Fruit fly (Drosophila melanogaster) whole organism, embryonic: ENCODE results near the gene Targ1.

Experiments
- ATbp ChIP-seq: fragments of 200-800 bp; sonication (Bioruptor generic); optimal IDR thresholded peaks from 2 replicates; lab custom pipeline; 2017; ENCODE audit warnings: missing biosample characterization, mild to moderate bottlenecking, missing genetic modification characterization, missing genetic modification reagents
- B-H1 ChIP-seq: fragments of 200-800 bp; sonication (Bioruptor generic); IDR thresholded peaks from 3 replicates; pipeline ENCODE4 v1.3.6; 2022; ENCODE audit warnings: missing biosample characterization, missing genetic modification characterization
- Bgb ChIP-seq: fragments of 200-800 bp; sonication (Bioruptor generic); IDR thresholded peaks from 2 replicates; pipeline ENCODE4 v1.3.6; 2022; ENCODE audit warnings: missing biosample characterization, missing genetic modification characterization; ENCODE audit not compliant: partially characterized antibody
- CG10979 ChIP-seq: fragments of 200-800 bp; sonication (Bioruptor generic); optimal IDR thresholded peaks from 2 replicates; lab custom pipeline; 2018; ENCODE audit warnings: missing biosample characterization, mild to moderate bottlenecking, missing genetic modification characterization, moderate library complexity
- CG12769 ChIP-seq: fragments of 200-800 bp; sonication (Bioruptor generic); optimal IDR thresholded peaks from 2 replicates; lab custom pipeline; 2019; ENCODE audit warnings: missing biosample characterization, mild to moderate bottlenecking, missing genetic modification characterization, moderate library complexity
- CG14014 ChIP-seq: fragments of 200-800 bp; sonication (Bioruptor generic); IDR thresholded peaks from 2 replicates; pipeline ENCODE4 v1.3.6; 2022; ENCODE audit warnings: missing biosample characterization, missing genetic modification characterization
- CG15514 ChIP-seq: fragments of 200-800 bp; sonication (Bioruptor generic); optimal IDR thresholded peaks from 3 replicates; lab custom pipeline; 2017; ENCODE audit warnings: missing biosample characterization, missing genetic modification characterization, mild to moderate bottlenecking, moderate library complexity, missing genetic modification reagents
- CG1647 ChIP-seq: fragments of 200-800 bp; sonication (Bioruptor generic); optimal IDR thresholded peaks from 3 replicates; lab custom pipeline; 2016; ENCODE audit warnings: missing biosample characterization, missing genetic modification characterization
- CG2889 ChIP-seq: fragments of 200-800 bp; sonication (Bioruptor generic); IDR thresholded peaks from 3 replicates; pipeline ENCODE4 v1.3.6; 2022; ENCODE audit warnings: missing biosample characterization, missing genetic modification characterization
- CG3726 ChIP-seq: fragments of 200-800 bp; sonication (Bioruptor generic); IDR thresholded peaks from 3 replicates; pipeline ENCODE4, ENCODE4 v1.3.6; 2022; ENCODE audit warnings: missing biosample characterization, missing genetic modification characterization
- CG3847 ChIP-seq: fragments of 200-800 bp; sonication (Bioruptor generic); IDR thresholded peaks from 2 replicates; pipeline ENCODE4 v1.3.6; 2022; ENCODE audit warnings: missing biosample characterization, missing genetic modification characterization
- CG4730 ChIP-seq: fragments of 200-800 bp; sonication (Bioruptor generic); IDR thresholded peaks from 2 replicates; pipeline ENCODE4 v1.3.6; 2022; ENCODE audit warnings: missing biosample characterization, missing genetic modification characterization
- CG6254 ChIP-seq: fragments of 200-800 bp; sonication (Bioruptor generic); optimal IDR thresholded peaks from 3 replicates; lab custom pipeline; 2017; ENCODE audit warnings: mild to moderate bottlenecking, missing biosample characterization, missing genetic modification reagents, missing genetic modification characterization
- CkIIα-i1 ChIP-seq: fragments of 200-800 bp; sonication (Bioruptor generic); IDR thresholded peaks from 2 replicates; pipeline ENCODE4 v1.3.6; 2022; ENCODE audit warnings: missing biosample characterization, missing genetic modification characterization
- CoRest ChIP-seq: fragments of 200-800 bp; sonication (Bioruptor generic); optimal IDR thresholded peaks from 3 replicates; lab custom pipeline; 2018; ENCODE audit warnings: missing biosample characterization, mild to moderate bottlenecking, missing genetic modification characterization, moderate library complexity
- Drgx ChIP-seq: fragments of 200-800 bp; sonication (Bioruptor generic); IDR thresholded peaks from 2 replicates; pipeline ENCODE4 v1.3.6; 2022; ENCODE audit warnings: missing biosample characterization, missing genetic modification characterization
- Ets65A ChIP-seq: fragments of 200-800 bp; sonication (Bioruptor generic); peaks from one replicate; lab custom pipeline; 2016; ENCODE audit warnings: missing biosample characterization, missing genetic modification characterization
- H2.0 ChIP-seq: fragments of 200-800 bp; sonication (Bioruptor generic); IDR thresholded peaks from 2 replicates; pipeline ENCODE4 v1.3.6; 2022; ENCODE audit warnings: missing biosample characterization, missing genetic modification characterization
- Hmr ChIP-seq: fragments of 200-800 bp; sonication (Bioruptor generic); optimal IDR thresholded peaks from 3 replicates; lab custom pipeline; 2017; ENCODE audit warnings: mild to moderate bottlenecking, missing biosample characterization, missing genetic modification reagents, missing genetic modification characterization
- NfI ChIP-seq: fragments of 200-800 bp; sonication (Bioruptor generic); optimal IDR thresholded peaks from 3 replicates; lab custom pipeline; 2018; ENCODE audit warnings: missing biosample characterization, mild to moderate bottlenecking, missing genetic modification characterization, moderate library complexity
- Sry-δ ChIP-seq: fragments of 200-800 bp; sonication (Bioruptor generic); optimal IDR thresholded peaks from 2 replicates; lab custom pipeline; 2016; ENCODE audit warnings: missing biosample characterization, missing genetic modification characterization
- Ssrp ChIP-seq: fragments of 200-800 bp; sonication (Bioruptor generic); optimal IDR thresholded peaks from 2 replicates; lab custom pipeline; 2018; ENCODE audit warnings: missing biosample characterization, mild to moderate bottlenecking, missing genetic modification characterization, moderate library complexity
- Trl ChIP-seq, 3 experiments: fragments of >200 bp in 2 of 3; fragments of 200-800 bp in 1 of 3; sonication (Bioruptor generic) in 1 of 3; optimal IDR thresholded peaks; 2 replicates in 1 of 3; 3 replicates in 2 of 3; lab custom pipeline; 2016 to 2017; ENCODE audit warnings: missing biosample characterization in 1 of 3, missing genetic modification characterization in 1 of 3
- abd-A ChIP-seq: fragments of 200-800 bp; sonication (Bioruptor generic); optimal IDR thresholded peaks from 3 replicates; lab custom pipeline; 2019; ENCODE audit warnings: missing biosample characterization, mild to moderate bottlenecking, missing genetic modification characterization, moderate library complexity
- aop ChIP-seq: fragments of 200-800 bp; sonication (Bioruptor generic); IDR thresholded peaks from 2 replicates; pipeline ENCODE4 v1.3.6; 2022; ENCODE audit warnings: missing biosample characterization, missing genetic modification characterization
- bsh ChIP-seq, 2 experiments: fragments of 200-800 bp; sonication (Bioruptor generic); optimal IDR thresholded peaks; 2 replicates each; lab custom pipeline; 2017 to 2018; ENCODE audit warnings: mild to moderate bottlenecking in 2 of 2, missing biosample characterization in 2 of 2, missing genetic modification characterization in 2 of 2, moderate library complexity in 1 of 2
- cg ChIP-seq: fragments of 200-800 bp; sonication (Bioruptor generic); optimal IDR thresholded peaks from 3 replicates; lab custom pipeline; 2019; ENCODE audit warnings: missing biosample characterization, mild to moderate bottlenecking, missing genetic modification characterization, moderate library complexity
- crol ChIP-seq: fragments of 200-800 bp; sonication (Bioruptor generic); IDR thresholded peaks from 2 replicates; pipeline ENCODE4 v1.3.6; 2022; ENCODE audit warnings: missing biosample characterization, missing genetic modification characterization
- cwo ChIP-seq: fragments of 200-800 bp; sonication (Bioruptor generic); optimal IDR thresholded peaks from 3 replicates; lab custom pipeline; 2017; ENCODE audit warnings: missing biosample characterization, missing genetic modification characterization, mild to moderate bottlenecking, moderate library complexity, missing genetic modification reagents
- dati ChIP-seq: fragments of 200-800 bp; sonication (Bioruptor generic); IDR thresholded peaks from 2 replicates; pipeline ENCODE4 v1.3.6; 2022; ENCODE audit warnings: missing biosample characterization, missing genetic modification characterization
- ems ChIP-seq: fragments of 200-800 bp; sonication (Bioruptor generic); optimal IDR thresholded peaks from 3 replicates; lab custom pipeline; 2016; ENCODE audit warnings: missing biosample characterization, missing genetic modification characterization
- ftz-f1 ChIP-seq: fragments of 200-800 bp; sonication (Bioruptor generic); optimal IDR thresholded peaks from 2 replicates; lab custom pipeline; 2016; ENCODE audit warnings: missing biosample characterization, missing genetic modification characterization
- gcm2 ChIP-seq: fragments of 200-800 bp; sonication (Bioruptor generic); optimal IDR thresholded peaks from 2 replicates; lab custom pipeline; 2016; ENCODE audit warnings: missing biosample characterization, missing genetic modification characterization
- gsb ChIP-seq: fragments of 200-800 bp; sonication (Bioruptor generic); IDR thresholded peaks from 2 replicates; pipeline ENCODE4 v1.3.6; 2022; ENCODE audit warnings: missing biosample characterization, missing genetic modification characterization
- gsb-n ChIP-seq: fragments of 200-800 bp; sonication (Bioruptor generic); optimal IDR thresholded peaks from 3 replicates; lab custom pipeline; 2018; ENCODE audit warnings: missing biosample characterization, mild to moderate bottlenecking, missing genetic modification characterization
- hb ChIP-seq: fragments of 200-800 bp; sonication (Bioruptor generic); IDR thresholded peaks from 3 replicates; pipeline ENCODE4 v1.3.6; 2022; ENCODE audit warnings: missing biosample characterization, missing genetic modification characterization; ENCODE audit not compliant: partially characterized antibody
- schlank ChIP-seq: fragments of 200-800 bp; sonication (Bioruptor generic); optimal IDR thresholded peaks from 2 replicates; lab custom pipeline; 2018; ENCODE audit warnings: missing biosample characterization, mild to moderate bottlenecking, missing genetic modification characterization
- so ChIP-seq: fragments of 200-800 bp; sonication (Bioruptor generic); IDR thresholded peaks from 3 replicates; pipeline ENCODE4 v1.3.6; 2022; ENCODE audit warnings: missing biosample characterization, missing genetic modification characterization
- tio ChIP-seq: fragments of 200-800 bp; sonication (Bioruptor generic); optimal IDR thresholded peaks from 2 replicates; lab custom pipeline; 2017; ENCODE audit warnings: missing biosample characterization, missing genetic modification characterization, inconsistent platforms
- z ChIP-seq: fragments of 200-800 bp; sonication (Bioruptor generic); IDR thresholded peaks from 3 replicates; pipeline ENCODE4 v1.3.6; 2022; ENCODE audit warnings: missing biosample characterization, missing genetic modification characterization

Gene Targ1

DNA sequence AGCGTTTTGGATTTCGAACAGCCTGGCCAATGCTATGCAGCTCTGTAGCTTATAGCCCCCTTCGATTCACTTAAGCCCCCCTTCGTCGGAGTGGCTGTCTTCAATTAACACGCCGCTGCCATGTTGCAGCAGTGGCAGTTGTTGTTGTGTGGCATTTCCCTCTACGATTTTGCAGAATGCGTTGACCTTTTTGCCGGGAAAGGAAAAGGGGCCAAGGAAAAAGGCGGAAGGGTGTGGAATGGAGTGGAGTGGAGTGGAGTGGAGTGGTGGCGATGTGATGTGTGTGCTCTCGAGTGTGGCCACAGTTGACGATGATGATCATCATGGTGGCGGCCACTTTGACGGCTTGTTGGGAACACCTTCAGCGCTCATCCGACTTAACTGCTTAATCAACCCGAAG is 35.7 kb upstream of the Targ1 start:
- TF ChIP-seq Ets65A (GFP tag; lab: Kevin White, UChicago) (peak; percentile 59), CG14014 (GFP tag; lab: Robert Waterston, UW) (no peak), gsb-n (tag; lab: Kevin White, UChicago) (no peak), Drgx (GFP tag; lab: Robert Waterston, UW) (0 out of 2 replicates have a peak, but pooled peaks have one; percentile 9)

DNA sequence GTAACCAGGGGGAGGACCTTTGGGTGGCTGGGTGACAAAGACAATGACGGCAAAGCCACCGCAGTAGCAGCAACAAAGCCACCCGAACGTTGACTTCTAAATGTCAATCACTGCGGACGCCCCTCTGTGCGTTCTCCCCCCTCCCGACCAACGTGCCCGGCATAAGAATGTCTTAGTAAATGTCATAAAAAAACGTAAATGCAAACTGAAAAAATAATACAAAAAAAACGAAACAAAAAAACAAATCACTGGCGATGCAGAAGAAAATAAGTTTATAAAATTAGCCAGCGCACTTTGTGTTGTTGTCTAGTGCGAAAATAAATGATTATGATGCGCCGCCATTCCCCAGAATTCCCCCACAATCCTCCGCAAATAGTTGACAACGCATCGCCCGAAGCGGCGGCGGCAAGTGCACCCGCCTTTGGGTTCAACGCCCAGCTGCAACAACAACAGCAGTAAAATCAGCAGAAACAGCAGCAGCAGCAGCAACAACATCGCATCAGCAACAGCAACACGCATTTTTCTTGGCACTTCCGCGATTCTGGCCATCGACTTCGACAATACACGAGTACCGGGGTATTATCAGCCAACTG is 34.4 kb upstream of the Targ1 start:
- TF ChIP-seq aop (no peak), Ets65A (GFP tag; lab: Kevin White, UChicago) (peak; percentile 14), bsh (GFP tag; optimal IDR thresholded peaks at IDR 0.05; lab: Kevin White, UChicago) (peak in 1 of 2 experiments; percentile 86), Drgx (GFP tag; lab: Robert Waterston, UW) (peak; percentile 78), CG4730 (0 out of 2 replicates have a peak, but pooled peaks have one; percentile 7)

DNA sequence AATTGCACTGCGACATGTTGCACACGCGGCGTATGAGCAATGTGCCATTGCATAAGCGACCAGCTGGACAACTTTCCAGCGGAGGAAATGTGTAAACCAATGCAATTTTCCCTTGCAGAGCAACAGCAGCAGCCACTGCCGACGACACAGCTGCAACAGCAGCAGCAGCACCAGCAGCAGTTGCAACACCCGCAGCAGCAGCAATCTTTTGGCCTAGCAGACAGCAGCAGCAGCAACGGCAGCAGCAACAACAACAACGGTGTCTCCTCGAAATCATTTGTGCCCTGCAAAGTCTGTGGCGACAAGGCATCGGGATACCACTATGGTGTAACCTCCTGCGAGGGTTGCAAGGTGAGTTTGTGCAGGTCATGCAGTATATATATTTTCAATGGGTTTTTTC is 28.1 kb upstream of the Targ1 start:
- TF ChIP-seq CG1647 (GFP tag; lab: Kevin White, UChicago) (no peak), hb (GFP tag; lab: Robert Waterston, UW) (no peak), CG3847 (0 out of 2 replicates have a peak, but pooled peaks have one; percentile 13)
- TF ChIP-seq, all 482 proteins: peak for 1

DNA sequence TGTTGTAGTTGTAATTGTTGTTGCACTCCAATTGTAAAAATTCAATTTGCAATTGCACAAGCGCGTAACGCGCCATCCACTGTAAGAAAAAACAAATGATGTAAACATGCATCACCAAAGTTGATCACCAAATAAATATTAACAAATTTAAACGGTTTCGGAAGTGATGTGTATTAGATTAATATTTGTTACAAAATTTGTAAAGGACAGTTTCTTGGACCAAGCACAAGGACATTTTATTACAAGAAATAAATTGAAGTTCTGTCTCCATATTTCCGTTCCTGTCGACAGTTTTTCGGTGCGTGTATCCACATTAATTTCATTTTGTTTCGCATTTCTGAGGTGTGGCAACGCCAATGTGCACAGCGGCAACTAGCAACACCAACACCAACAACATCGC is 27.1 kb upstream of the Targ1 start:
- TF ChIP-seq Drgx (GFP tag; lab: Robert Waterston, UW): peak; percentile 76
- TF ChIP-seq NfI (GFP tag; lab: Kevin White, UChicago): no peak
- no peak for TF ChIP-seq so (GFP tag; lab: Robert Waterston, UW)
- no peak for TF ChIP-seq CoRest
- TF ChIP-seq abd-A (tag; lab: Kevin White, UChicago): no peak
- TF ChIP-seq bsh (GFP tag; optimal IDR thresholded peaks at IDR 0.05; lab: Kevin White, UChicago): peak in 1 of 2 experiments; percentile 10

DNA sequence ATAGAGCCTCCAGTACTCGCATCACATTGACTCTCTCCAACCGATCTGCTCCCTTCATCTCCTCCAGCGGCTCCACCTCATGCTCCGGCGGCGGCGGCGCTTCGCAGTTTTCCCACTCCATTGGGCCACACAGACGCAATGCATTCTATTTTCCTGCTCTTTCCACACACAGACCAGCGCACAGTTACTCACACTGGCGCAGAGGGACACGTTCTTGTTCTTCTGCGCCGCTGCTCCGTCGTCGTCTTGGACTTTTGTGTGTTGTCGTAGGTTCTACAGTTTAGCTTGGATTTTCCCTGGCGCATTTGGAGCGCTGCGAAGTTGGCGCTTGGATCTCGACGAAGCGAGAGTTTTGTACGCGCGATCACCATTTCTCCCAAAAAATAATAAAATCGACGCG is 23.6 kb upstream of the Targ1 start, which contains the start of gene Eip78C:
Eip78C (plus strand) TSS at position 301 of the 400 bp plus-strand sequence.
- TF ChIP-seq H2.0 (GFP tag; lab: Robert Waterston, UW) (no peak), Sry-δ (no peak), CG10979 (no peak), gcm2 (GFP tag; lab: Kevin White, UChicago) (no peak), CG3847 (no peak), ems (GFP tag; lab: Kevin White, UChicago) (no peak), cg (GFP tag; lab: Kevin White, UChicago) (peak; percentile 30), CG6254 (GFP tag; lab: Kevin White, UChicago) (no peak), Trl (optimal IDR thresholded peaks at IDR 0.05; lab: Kevin White, UChicago) (peak in 1 of 2 experiments; percentile 11), Trl (GFP tag; optimal IDR thresholded peaks at IDR 0.05; lab: Kevin White, UChicago) (no peak), CkIIα-i1 (GFP tag; lab: Robert Waterston, UW) (no peak), gsb (0 out of 2 replicates have a peak, but pooled peaks have one; percentile 12)

DNA sequence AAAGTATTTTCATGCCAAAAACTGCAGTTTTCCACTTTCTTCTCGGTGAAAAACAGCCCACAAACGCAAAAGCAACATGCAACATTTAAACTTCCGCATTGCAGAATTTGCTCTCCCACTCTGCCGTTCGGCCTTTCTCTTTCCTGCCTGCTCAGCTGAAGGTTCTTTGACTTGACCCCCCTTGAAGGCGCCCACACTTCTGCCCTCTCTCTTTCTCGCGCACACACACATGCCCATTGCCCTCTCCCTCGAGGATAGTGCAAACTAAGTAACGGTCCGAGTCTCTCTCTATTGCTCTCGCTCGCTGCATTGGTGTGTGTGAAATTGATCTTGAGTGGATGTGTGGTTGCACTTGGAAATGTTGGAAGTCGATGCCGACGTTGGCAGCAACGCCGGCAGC is 23.0 kb upstream of the Targ1 start:
- TF ChIP-seq CG12769 (tag; lab: Kevin White, UChicago) (no peak), CG3726 (no peak), Hmr (GFP tag; lab: Kevin White, UChicago) (no peak), cg (GFP tag; lab: Kevin White, UChicago) (peak; percentile 38), CG2889 (GFP tag; lab: Robert Waterston, UW) (no peak), schlank (tag; lab: Kevin White, UChicago) (no peak), dati (no peak), z (GFP tag; lab: Robert Waterston, UW) (0 out of 3 replicates have a peak, but pooled peaks have one; percentile 33), Bgb (GFP tag; lab: Robert Waterston, UW) (no peak), CG15514 (GFP tag; lab: Kevin White, UChicago) (no peak), tio (GFP tag; lab: Kevin White, UChicago) (no peak), crol (GFP tag; lab: Robert Waterston, UW) (peak; percentile 28; the same call in 1 of the 2 replicates), ATbp (GFP tag; lab: Kevin White, UChicago) (no peak), cwo (no peak), Trl (optimal IDR thresholded peaks at IDR 0.05; lab: Kevin White, UChicago) (peak in 1 of 2 experiments; percentile 44), Trl (GFP tag; optimal IDR thresholded peaks at IDR 0.05; lab: Kevin White, UChicago) (no peak), Ssrp (tag; lab: Kevin White, UChicago) (no peak), ftz-f1 (GFP tag; lab: Kevin White, UChicago) (no peak), B-H1 (GFP tag; lab: Robert Waterston, UW) (no peak)
